Fruit fly (Drosophila melanogaster): ENCODE data around the gene RNaseX25.
A peak's percentile ranks its signal among the peaks of the same experiment; 100 is the strongest.

RNaseX25 gene

DNA sequence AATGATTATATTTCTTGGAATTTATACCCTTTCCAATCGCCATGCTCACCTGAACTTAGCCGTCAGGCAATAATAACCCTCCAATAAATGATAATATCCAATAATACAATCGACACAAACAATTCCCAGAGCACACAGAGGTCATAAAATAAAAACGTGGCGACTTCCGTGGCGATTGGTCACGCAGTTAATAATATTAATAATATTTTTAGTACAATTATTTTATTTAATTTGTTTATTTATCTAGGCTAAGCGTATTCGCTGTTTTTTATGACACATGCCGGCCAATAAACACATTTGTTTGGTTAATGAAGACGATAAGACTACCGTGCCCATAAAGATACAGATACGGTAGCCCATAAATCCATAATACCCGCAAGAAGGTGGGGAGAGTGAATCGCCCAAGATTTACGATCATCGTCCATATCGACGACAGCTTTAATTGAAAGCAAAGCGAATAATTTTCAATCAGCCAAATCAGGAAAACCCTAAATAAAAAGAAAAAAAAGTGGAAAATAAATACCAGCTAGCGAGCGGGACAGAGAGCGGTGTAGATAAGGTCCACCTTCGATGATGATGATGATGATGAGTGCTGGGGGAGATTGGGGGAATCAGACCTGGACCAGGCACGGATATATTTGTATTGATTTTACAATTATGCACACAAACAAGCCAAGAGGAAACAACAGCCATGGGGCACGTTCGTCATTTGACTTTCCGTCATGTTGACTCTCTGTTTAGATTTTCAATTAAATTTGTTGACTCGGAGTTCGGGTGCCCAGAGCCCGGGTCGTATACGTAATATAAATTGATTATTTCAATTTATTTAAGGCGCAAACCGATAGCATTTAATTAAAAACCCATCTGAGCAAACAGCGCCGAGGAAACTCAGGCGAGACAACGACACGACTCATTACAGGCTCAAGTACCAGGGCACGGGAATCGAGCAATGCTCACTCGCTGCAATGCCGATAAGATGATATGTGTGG is 9.4 kb upstream of the RNaseX25 start (continued):
- TF ChIP-seq gt (GFP tag; IDR thresholded peaks at IDR 0.05) (no peak), CG12219 (GFP tag; optimal IDR thresholded peaks at IDR 0.05) (no peak), CG10565 (GFP tag; optimal IDR thresholded peaks at IDR 0.05) (no peak), CG6813 (GFP tag; optimal IDR thresholded peaks at IDR 0.05) (peak; percentile 4), pfk (GFP tag; optimal IDR thresholded peaks at IDR 0.05) (peak; percentile 37), usp (GFP tag; optimal IDR thresholded peaks at IDR 0.05) (no peak), esg (GFP tag; conservative IDR thresholded peaks at IDR 0.05) (no peak), jing (GFP tag; optimal IDR thresholded peaks at IDR 0.05) (no peak), gro (GFP tag; optimal IDR thresholded peaks at IDR 0.05) (no peak), exex (tag; optimal IDR thresholded peaks at IDR 0.05) (peak; percentile 100), crc (GFP tag; optimal IDR thresholded peaks at IDR 0.05) (no peak), chinmo (GFP tag; IDR thresholded peaks at IDR 0.05; ENCODE audit: partially characterized antibody) (no peak), dmrt99B (tag; optimal IDR thresholded peaks at IDR 0.05) (no peak), CG15601 (tag; optimal IDR thresholded peaks at IDR 0.05) (peak; percentile 45), C15 (GFP tag; IDR thresholded peaks at IDR 0.05) (no peak), Ets65A (GFP tag) (peak; percentile 91), CG31224 (GFP tag; IDR thresholded peaks at IDR 0.05) (no peak), sima (GFP tag; optimal IDR thresholded peaks at IDR 0.05) (no peak), sens-2 (GFP tag; IDR thresholded peaks at IDR 0.05) (peak; percentile 28; the same call in 1 of the 2 replicates), Fer3 (tag; optimal IDR thresholded peaks at IDR 0.05) (no peak), Dek (tag; optimal IDR thresholded peaks at IDR 0.05) (no peak), CG31388 (GFP tag; optimal IDR thresholded peaks at IDR 0.05) (no peak), CG17829 (tag; optimal IDR thresholded peaks at IDR 0.05) (no peak), Hr51 (GFP tag; optimal IDR thresholded peaks at IDR 0.05) (peak in 1 of 2 experiments; percentile 27), vfl (GFP tag; optimal IDR thresholded peaks at IDR 0.05) (no peak), seq (GFP tag; IDR thresholded peaks at IDR 0.05) (no peak), HLH3B (GFP tag; IDR thresholded peaks at IDR 0.05) (no peak), CG6175 (GFP tag; IDR thresholded peaks at IDR 0.05) (no peak), CG12104 (GFP tag; optimal IDR thresholded peaks at IDR 0.05) (no peak), lola (GFP tag; optimal IDR thresholded peaks at IDR 0.05) (peak in 1 of 3 experiments; percentile 17), CG15269 (tag; optimal IDR thresholded peaks at IDR 0.05) (peak; percentile 45), Tbp (GFP tag; optimal IDR thresholded peaks at IDR 0.05) (no peak), CG5180 (GFP tag; optimal IDR thresholded peaks at IDR 0.05) (no peak), inv (GFP tag; IDR thresholded peaks at IDR 0.05; ENCODE audit: partially characterized antibody) (no peak), croc (GFP tag; conservative IDR thresholded peaks at IDR 0.05) (no peak), peb (GFP tag; IDR thresholded peaks at IDR 0.05) (no peak), Mad (GFP tag; optimal IDR thresholded peaks at IDR 0.05) (no peak), Fer1 (GFP tag; optimal IDR thresholded peaks at IDR 0.05) (no peak), eyg (GFP tag; optimal IDR thresholded peaks at IDR 0.05) (no peak), Elba2 (GFP tag; optimal IDR thresholded peaks at IDR 0.05) (no peak), onecut (GFP tag; IDR thresholded peaks at IDR 0.05) (peak; percentile 16; the same call in 1 of the 2 replicates), knrl (GFP tag; IDR thresholded peaks at IDR 0.05; ENCODE audit: partially characterized antibody) (no peak), CrebB (tag; optimal IDR thresholded peaks at IDR 0.05) (no peak), CG13123 (GFP tag; optimal IDR thresholded peaks at IDR 0.05) (no peak), CG6765 (GFP tag; optimal IDR thresholded peaks at IDR 0.05) (no peak), CG13624 (GFP tag; optimal IDR thresholded peaks at IDR 0.05) (no peak), CG4328 (GFP tag; optimal IDR thresholded peaks at IDR 0.05) (no peak), CG13775 (GFP tag; optimal IDR thresholded peaks at IDR 0.05) (no peak), CG8924 (tag; optimal IDR thresholded peaks at IDR 0.05) (peak; percentile 5)

All from whole organism, embryonic.